Fruit fly (Drosophila melanogaster) whole organism, embryonic: ENCODE results near the gene Tti1.
A peak's percentile ranks its signal among the peaks of the same experiment; 100 is the strongest.

Experiments
- Atf-2 ChIP-seq: fragments of 200-800 bp; sonication (Bioruptor generic); optimal IDR thresholded peaks from 2 replicates; lab custom pipeline; 2016; ENCODE audit warnings: missing biosample characterization, missing genetic modification characterization
- B-H2 ChIP-seq: fragments of 200-800 bp; sonication (Bioruptor generic); optimal IDR thresholded peaks from 2 replicates; lab custom pipeline; 2018; ENCODE audit warnings: missing biosample characterization, mild to moderate bottlenecking, missing genetic modification characterization
- Bdp1 ChIP-seq: fragments of 200-800 bp; sonication (Bioruptor generic); optimal IDR thresholded peaks from 3 replicates; lab custom pipeline; 2016; ENCODE audit warnings: missing biosample characterization, missing genetic modification characterization
- Bteb2 ChIP-seq: fragments of 200-800 bp; sonication (Bioruptor generic); optimal IDR thresholded peaks from 2 replicates; lab custom pipeline; 2016; ENCODE audit warnings: missing biosample characterization, missing genetic modification characterization
- CG10147 ChIP-seq: fragments of 200-800 bp; sonication (Bioruptor generic); optimal IDR thresholded peaks from 2 replicates; lab custom pipeline; 2019; ENCODE audit warnings: missing biosample characterization, mild to moderate bottlenecking, missing genetic modification characterization, moderate library complexity
- CG10565 ChIP-seq: fragments of 200-800 bp; sonication (Bioruptor generic); optimal IDR thresholded peaks from 3 replicates; lab custom pipeline; 2016; ENCODE audit warnings: missing biosample characterization, mild to moderate bottlenecking, missing genetic modification characterization
- CG13287 ChIP-seq: fragments of 200-800 bp; sonication (Bioruptor generic); IDR thresholded peaks from 2 replicates; pipeline ENCODE4 v1.3.6; 2022; ENCODE audit warnings: missing biosample characterization, missing genetic modification characterization; ENCODE audit not compliant: partially characterized antibody
- CG13775 ChIP-seq: fragments of 200-800 bp; sonication (Bioruptor generic); optimal IDR thresholded peaks from 3 replicates; lab custom pipeline; 2017; ENCODE audit warnings: missing biosample characterization, mild to moderate bottlenecking, missing genetic modification characterization
- CG1529 ChIP-seq: fragments of 200-800 bp; sonication (Bioruptor generic); optimal IDR thresholded peaks from 3 replicates; lab custom pipeline; 2018; ENCODE audit warnings: missing biosample characterization, missing genetic modification characterization
- CG16815 ChIP-seq: fragments of 200-800 bp; sonication (Bioruptor generic); optimal IDR thresholded peaks from 3 replicates; lab custom pipeline; 2017; ENCODE audit warnings: missing biosample characterization, mild to moderate bottlenecking, missing genetic modification characterization
- CG17912 ChIP-seq: fragments of 200-800 bp; sonication (Bioruptor generic); optimal IDR thresholded peaks from 2 replicates; lab custom pipeline; 2018; ENCODE audit warnings: missing biosample characterization, mild to moderate bottlenecking, missing genetic modification characterization
- CG2120 ChIP-seq: fragments of 200-800 bp; sonication (Bioruptor generic); optimal IDR thresholded peaks from 3 replicates; lab custom pipeline; 2016; ENCODE audit warnings: missing biosample characterization, missing genetic modification characterization
- CG30020 ChIP-seq: fragments of 200-800 bp; optimal IDR thresholded peaks from 2 replicates; lab custom pipeline; 2019; ENCODE audit warnings: missing biosample characterization, mild to moderate bottlenecking, missing genetic modification characterization, moderate library complexity
- CG3065 ChIP-seq: fragments of 200-800 bp; sonication (Bioruptor generic); optimal IDR thresholded peaks from 2 replicates; lab custom pipeline; 2016; ENCODE audit warnings: missing biosample characterization, missing genetic modification characterization
- CG32772 ChIP-seq: fragments of 200-800 bp; sonication (Bioruptor generic); IDR thresholded peaks from 2 replicates; pipeline ENCODE4 v1.3.6; 2022; ENCODE audit warnings: missing biosample characterization, missing genetic modification characterization
- CG34422 ChIP-seq: fragments of 200-800 bp; sonication (Bioruptor generic); IDR thresholded peaks from 3 replicates; pipeline ENCODE4 v1.3.6; 2022; ENCODE audit warnings: missing biosample characterization, missing genetic modification characterization
- CG3726 ChIP-seq: fragments of 200-800 bp; sonication (Bioruptor generic); IDR thresholded peaks from 3 replicates; pipeline ENCODE4, ENCODE4 v1.3.6; 2022; ENCODE audit warnings: missing biosample characterization, missing genetic modification characterization
- CG7963 ChIP-seq: fragments of 200-800 bp; sonication (Bioruptor generic); IDR thresholded peaks from 3 replicates; pipeline ENCODE4 v1.3.6; 2022; ENCODE audit warnings: missing biosample characterization, missing genetic modification characterization; ENCODE audit not compliant: partially characterized antibody
- CG9817 ChIP-seq: fragments of 200-800 bp; sonication (Bioruptor generic); optimal IDR thresholded peaks from 2 replicates; lab custom pipeline; 2018; ENCODE audit warnings: missing biosample characterization, mild to moderate bottlenecking, missing genetic modification characterization, moderate library complexity
- CHES-1-like ChIP-seq: fragments of 200-800 bp; sonication (Bioruptor generic); optimal IDR thresholded peaks from 2 replicates; lab custom pipeline; 2016; ENCODE audit warnings: missing biosample characterization, missing genetic modification characterization
- D19A ChIP-seq: fragments of 200-800 bp; optimal IDR thresholded peaks from 3 replicates; lab custom pipeline; 2019; ENCODE audit warnings: missing biosample characterization, mild to moderate bottlenecking, missing genetic modification characterization, moderate library complexity
- Dek ChIP-seq: fragments of 200-800 bp; sonication (Bioruptor generic); optimal IDR thresholded peaks from 3 replicates; lab custom pipeline; 2019; ENCODE audit warnings: missing biosample characterization, mild to moderate bottlenecking, missing genetic modification characterization, moderate library complexity
- HmgD ChIP-seq: fragments of 200-800 bp; sonication (Bioruptor generic); optimal IDR thresholded peaks from 3 replicates; lab custom pipeline; 2016; ENCODE audit warnings: missing biosample characterization, missing genetic modification characterization
- Hmx ChIP-seq: fragments of 200-800 bp; sonication (Bioruptor generic); optimal IDR thresholded peaks from 2 replicates; lab custom pipeline; 2016; ENCODE audit warnings: missing biosample characterization, missing genetic modification characterization
- Jarid2 ChIP-seq: fragments of 200-800 bp; sonication (Bioruptor generic); optimal IDR thresholded peaks from 3 replicates; lab custom pipeline; 2017; ENCODE audit warnings: mild to moderate bottlenecking, missing biosample characterization, missing genetic modification reagents, missing genetic modification characterization
- Kr ChIP-seq: fragments of 200-800 bp; sonication (Bioruptor generic); optimal IDR thresholded peaks from 2 replicates; lab custom pipeline; 2017; ENCODE audit warnings: missing biosample characterization, mild to moderate bottlenecking, missing genetic modification characterization
- Mrtf ChIP-seq: fragments of 200-800 bp; sonication (Bioruptor generic); IDR thresholded peaks from 3 replicates; pipeline ENCODE4 v1.3.6; 2022; ENCODE audit warnings: missing biosample characterization, missing genetic modification characterization
- Myb ChIP-seq: fragments of 200-800 bp; sonication (Bioruptor generic); optimal IDR thresholded peaks from 2 replicates; lab custom pipeline; 2016; ENCODE audit warnings: missing biosample characterization, missing genetic modification characterization
- Rfx ChIP-seq: fragments of 200-800 bp; sonication (Bioruptor generic); IDR thresholded peaks from 2 replicates; pipeline ENCODE4 v1.3.6; 2022; ENCODE audit warnings: missing biosample characterization, missing genetic modification characterization
- Six4 ChIP-seq: fragments of 200-800 bp; sonication (Bioruptor generic); optimal IDR thresholded peaks from 2 replicates; lab custom pipeline; 2016; ENCODE audit warnings: missing biosample characterization, missing genetic modification characterization
- Sry-β ChIP-seq: fragments of 200-800 bp; sonication (Bioruptor generic); optimal IDR thresholded peaks from 2 replicates; lab custom pipeline; 2018; ENCODE audit warnings: missing biosample characterization, mild to moderate bottlenecking, missing genetic modification characterization, moderate library complexity
- Usf ChIP-seq: fragments of 200-800 bp; sonication (Bioruptor generic); optimal IDR thresholded peaks from 2 replicates; lab custom pipeline; 2017; ENCODE audit warnings: missing genotype, missing biosample characterization, missing genetic modification characterization
- Vsx1 ChIP-seq: fragments of 200-800 bp; sonication (Bioruptor generic); optimal IDR thresholded peaks from 2 replicates; lab custom pipeline; 2017; ENCODE audit warnings: missing biosample characterization, mild to moderate bottlenecking, missing genetic modification characterization, missing genetic modification reagents
- Xrp1 ChIP-seq: fragments of 200-800 bp; sonication (Bioruptor generic); IDR thresholded peaks from 2 replicates; pipeline ENCODE4 v1.3.6; 2022; ENCODE audit warnings: missing biosample characterization, missing genetic modification characterization
- bcd ChIP-seq: fragments of 200-800 bp; sonication (Bioruptor generic); optimal IDR thresholded peaks from 2 replicates; lab custom pipeline; 2017; ENCODE audit warnings: missing biosample characterization, mild to moderate bottlenecking, missing genetic modification characterization
- croc ChIP-seq: fragments of 200-800 bp; sonication (Bioruptor generic); conservative IDR thresholded peaks from 3 replicates; pipeline ENCODE4 v1.3.6; 2022; ENCODE audit warnings: missing biosample characterization, missing genetic modification characterization
- dpn ChIP-seq, 2 experiments: fragments of 200-800 bp; sonication (Bioruptor generic); optimal IDR thresholded peaks; 3 replicates each; lab custom pipeline; 2016; ENCODE audit warnings: missing biosample characterization in 2 of 2, missing genetic modification characterization in 2 of 2
- emc ChIP-seq: fragments of 200-800 bp; sonication (Bioruptor generic); optimal IDR thresholded peaks from 2 replicates; lab custom pipeline; 2016; ENCODE audit warnings: missing biosample characterization, missing genetic modification characterization
- eyg ChIP-seq: fragments of 200-800 bp; sonication (Bioruptor generic); optimal IDR thresholded peaks from 3 replicates; lab custom pipeline; 2016; ENCODE audit warnings: missing biosample characterization, missing genetic modification characterization
- fd102C ChIP-seq: fragments of 200-800 bp; sonication (Bioruptor generic); optimal IDR thresholded peaks from 2 replicates; lab custom pipeline; 2018; ENCODE audit warnings: missing biosample characterization, mild to moderate bottlenecking, missing genetic modification characterization, moderate library complexity
- fd3F ChIP-seq: fragments of 200-800 bp; sonication (Bioruptor generic); optimal IDR thresholded peaks from 2 replicates; lab custom pipeline; 2018; ENCODE audit warnings: missing biosample characterization, mild to moderate bottlenecking, missing genetic modification characterization, moderate library complexity
- fru ChIP-seq: fragments of >200 bp; optimal IDR thresholded peaks from 2 replicates; lab custom pipeline; 2017
- hth ChIP-seq: fragments of >200 bp; optimal IDR thresholded peaks from 2 replicates; lab custom pipeline; 2017; ENCODE audit warnings: inconsistent platforms
- lbe ChIP-seq: fragments of 200-800 bp; sonication (Bioruptor generic); optimal IDR thresholded peaks from 2 replicates; lab custom pipeline; 2016; ENCODE audit warnings: missing biosample characterization, mild to moderate bottlenecking, missing genetic modification characterization
- pfk ChIP-seq: fragments of 200-800 bp; sonication (Bioruptor generic); optimal IDR thresholded peaks from 2 replicates; lab custom pipeline; 2018; ENCODE audit warnings: missing biosample characterization, mild to moderate bottlenecking, missing genetic modification characterization, moderate library complexity
- pita ChIP-seq: fragments of 200-800 bp; sonication (Bioruptor generic); optimal IDR thresholded peaks from 2 replicates; lab custom pipeline; 2017; ENCODE audit warnings: missing biosample characterization, mild to moderate bottlenecking, missing genetic modification characterization
- ro ChIP-seq: fragments of 200-800 bp; sonication (Bioruptor generic); IDR thresholded peaks from 2 replicates; pipeline ENCODE4 v1.3.6; 2022; ENCODE audit warnings: missing biosample characterization, missing genetic modification characterization
- slp2 ChIP-seq: fragments of 200-800 bp; sonication (Bioruptor generic); optimal IDR thresholded peaks from 2 replicates; lab custom pipeline; 2016; ENCODE audit warnings: missing biosample characterization, missing genetic modification characterization
- stwl ChIP-seq: fragments of 200-800 bp; sonication (Bioruptor generic); optimal IDR thresholded peaks from 3 replicates; lab custom pipeline; 2018; ENCODE audit warnings: missing biosample characterization, mild to moderate bottlenecking, missing genetic modification characterization, moderate library complexity
- tio ChIP-seq: fragments of 200-800 bp; sonication (Bioruptor generic); optimal IDR thresholded peaks from 2 replicates; lab custom pipeline; 2017; ENCODE audit warnings: missing biosample characterization, missing genetic modification characterization, inconsistent platforms
- toy ChIP-seq: fragments of 200-800 bp; sonication (Bioruptor generic); IDR thresholded peaks from 2 replicates; pipeline ENCODE4 v1.3.6; 2022; ENCODE audit warnings: missing biosample characterization, missing genetic modification characterization
- vnd ChIP-seq: fragments of 200-800 bp; sonication (Bioruptor generic); IDR thresholded peaks from 3 replicates; pipeline ENCODE4 v1.3.6; 2022; ENCODE audit warnings: missing biosample characterization, missing genetic modification characterization; ENCODE audit not compliant: partially characterized antibody

Tti1 gene

DNA sequence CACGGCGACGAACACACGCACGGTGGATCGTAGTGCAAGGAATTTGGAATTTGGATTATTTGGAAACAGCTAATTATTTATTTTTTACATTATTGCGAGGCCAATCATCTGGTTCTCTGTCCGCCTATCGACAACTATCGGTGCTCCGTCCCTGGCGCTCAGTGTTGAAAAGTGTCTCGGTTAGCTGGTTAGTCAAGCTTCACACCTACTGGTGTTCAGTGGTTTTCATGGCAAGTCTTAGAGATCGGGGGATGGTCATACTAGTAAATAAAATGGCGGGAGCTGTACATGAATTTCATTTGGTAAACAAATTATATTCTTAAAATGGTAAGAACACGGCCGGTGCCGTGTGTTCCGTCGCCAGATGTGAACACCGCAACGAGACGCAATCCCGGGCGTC is 43.6 kb downstream of the Tti1 start, which contains the start of the genes trbd and dmt (continued):
- TF ChIP-seq Sry-β (GFP tag; lab: Kevin White, UChicago) = no peak
- TF ChIP-seq Rfx (GFP tag; lab: Robert Waterston, UW) = no peak
- peak; percentile 42 for TF ChIP-seq Bteb2 (GFP tag; lab: Kevin White, UChicago)
- peak; percentile 17 for TF ChIP-seq Atf-2 (GFP tag; lab: Kevin White, UChicago)
- TF ChIP-seq Vsx1 = peak; percentile 99
- TF ChIP-seq CG1529 = no peak
- peak; percentile 55 for TF ChIP-seq Bdp1 (GFP tag; lab: Kevin White, UChicago)
- TF ChIP-seq CG10565 (GFP tag; lab: Kevin White, UChicago) = no peak
- no peak for TF ChIP-seq Mrtf (GFP tag; lab: Robert Waterston, UW)
- TF ChIP-seq CG30020 (tag; lab: Kevin White, UChicago) = no peak
- TF ChIP-seq HmgD = peak; percentile 90
- TF ChIP-seq CG32772 (GFP tag; lab: Robert Waterston, UW) = no peak
- TF ChIP-seq pfk (GFP tag; lab: Kevin White, UChicago) = no peak
- TF ChIP-seq CG2120 = no peak
- TF ChIP-seq CG10147 (GFP tag; lab: Kevin White, UChicago) = no peak
- TF ChIP-seq CG13287 (GFP tag; lab: Robert Waterston, UW) = no peak
- no peak for TF ChIP-seq Xrp1 (GFP tag; lab: Robert Waterston, UW)
- TF ChIP-seq CG7963 (GFP tag; lab: Robert Waterston, UW) = no peak
- no peak for TF ChIP-seq hth (lab: Kevin White, UChicago)
- no peak for TF ChIP-seq D19A (tag; lab: Kevin White, UChicago)
- TF ChIP-seq CG9817 (tag; lab: Kevin White, UChicago) = no peak
- 0 out of 3 replicates have a peak, but pooled peaks have one; percentile 13 for TF ChIP-seq croc (GFP tag; lab: Robert Waterston, UW)
- peak in 1 of 2 experiments; percentile 74 for TF ChIP-seq dpn (GFP tag; optimal IDR thresholded peaks at IDR 0.05; lab: Kevin White, UChicago)
- TF ChIP-seq bcd = no peak
- TF ChIP-seq lbe (GFP tag; lab: Kevin White, UChicago) = no peak
- no peak for TF ChIP-seq emc (GFP tag; lab: Kevin White, UChicago)
- TF ChIP-seq CG13775 (GFP tag; lab: Kevin White, UChicago) = peak; percentile 33
- no peak for TF ChIP-seq B-H2 (GFP tag; lab: Kevin White, UChicago)
- TF ChIP-seq fd3F = no peak
- no peak for TF ChIP-seq Usf (GFP tag; lab: Kevin White, UChicago)
- no peak for TF ChIP-seq CG34422 (GFP tag; lab: Robert Waterston, UW)
- TF ChIP-seq slp2 = peak; percentile 39
- TF ChIP-seq CG3065 (GFP tag; lab: Kevin White, UChicago) = no peak
- TF ChIP-seq Jarid2 (GFP tag; lab: Kevin White, UChicago) = no peak
- no peak for TF ChIP-seq fru
- TF ChIP-seq CG16815 = peak; percentile 12
- TF ChIP-seq Hmx (GFP tag; lab: Kevin White, UChicago) = no peak
- peak; percentile 56 for TF ChIP-seq CG17912 (GFP tag; lab: Kevin White, UChicago)
- no peak for TF ChIP-seq Kr
- TF ChIP-seq pita (GFP tag; lab: Kevin White, UChicago) = peak; percentile 83
- TF ChIP-seq fd102C = peak; percentile 55
- peak; percentile 92 for TF ChIP-seq CHES-1-like (GFP tag; lab: Kevin White, UChicago)
- TF ChIP-seq vnd = no peak
- TF ChIP-seq stwl (tag; lab: Kevin White, UChicago) = no peak
- TF ChIP-seq Six4 (GFP tag; lab: Kevin White, UChicago) = no peak
- no peak for TF ChIP-seq eyg (GFP tag; lab: Kevin White, UChicago)
- TF ChIP-seq Dek (tag; lab: Kevin White, UChicago) = no peak
- TF ChIP-seq toy (GFP tag; lab: Robert Waterston, UW) = no peak
- peak; percentile 78 for TF ChIP-seq Myb (GFP tag; lab: Kevin White, UChicago)
- TF ChIP-seq CG3726 (GFP tag; lab: Robert Waterston, UW) = no peak
- TF ChIP-seq tio (GFP tag; lab: Kevin White, UChicago) = no peak
- no peak for TF ChIP-seq ro (GFP tag; lab: Robert Waterston, UW)
